Fruit fly (Drosophila melanogaster) whole organism, prepupa: ENCODE results near the gene CG33639.
A peak's percentile ranks its signal among the peaks of the same experiment; 100 is the strongest.

Experiments
- Blimp-1 ChIP-seq: fragments of 200-800 bp; sonication (Bioruptor generic); optimal IDR thresholded peaks from 3 replicates; lab custom pipeline; 2017; ENCODE audit warnings: missing biosample characterization, missing genetic modification characterization, mild to moderate bottlenecking, moderate library complexity, missing genetic modification reagents
- CG10669 ChIP-seq: fragments of 200-800 bp; sonication (Bioruptor generic); optimal IDR thresholded peaks from 3 replicates; lab custom pipeline; 2018; ENCODE audit warnings: missing biosample characterization, mild to moderate bottlenecking, missing genetic modification characterization, moderate library complexity
- CG11762 ChIP-seq: fragments of 200-800 bp; sonication (Bioruptor generic); optimal IDR thresholded peaks from 3 replicates; lab custom pipeline; 2016; ENCODE audit warnings: missing biosample characterization, missing genetic modification characterization; ENCODE audit not compliant: insufficient read depth
- CG15336 ChIP-seq: fragments of 200-800 bp; sonication (Bioruptor generic); IDR thresholded peaks from 2 replicates; pipeline ENCODE4 v1.3.6; 2022; ENCODE audit warnings: missing biosample characterization, missing genetic modification characterization
- CG1621 ChIP-seq: fragments of 200-800 bp; sonication (Bioruptor generic); optimal IDR thresholded peaks from 3 replicates; lab custom pipeline; 2018; ENCODE audit warnings: missing biosample characterization, mild to moderate bottlenecking, missing genetic modification characterization
- CG3032 ChIP-seq: fragments of 200-800 bp; optimal IDR thresholded peaks from 2 replicates; lab custom pipeline; 2019; ENCODE audit warnings: missing biosample characterization, mild to moderate bottlenecking, missing genetic modification characterization, moderate library complexity
- CG31627 ChIP-seq: fragments of 200-800 bp; sonication (Bioruptor generic); optimal IDR thresholded peaks from 3 replicates; lab custom pipeline; 2016; ENCODE audit warnings: missing biosample characterization, missing genetic modification characterization
- CG34406 ChIP-seq: fragments of 200-800 bp; sonication (Bioruptor generic); optimal IDR thresholded peaks from 3 replicates; lab custom pipeline; 2016; ENCODE audit warnings: missing biosample characterization, missing genetic modification characterization
- CG6163 ChIP-seq: fragments of 200-800 bp; sonication (Bioruptor generic); IDR thresholded peaks from 3 replicates; pipeline ENCODE4 v1.3.6; 2022; ENCODE audit warnings: missing biosample characterization, missing genetic modification characterization
- CG6792 ChIP-seq: fragments of 200-800 bp; sonication (Bioruptor generic); optimal IDR thresholded peaks from 3 replicates; lab custom pipeline; 2016; ENCODE audit warnings: missing biosample characterization, missing genetic modification characterization
- CG6808 ChIP-seq: fragments of 200-800 bp; sonication (Bioruptor generic); optimal IDR thresholded peaks from 3 replicates; lab custom pipeline; 2017; ENCODE audit warnings: missing biosample characterization, missing genetic modification characterization, mild to moderate bottlenecking, moderate library complexity, missing genetic modification reagents
- CG6854 ChIP-seq: fragments of 200-800 bp; sonication (Bioruptor generic); optimal IDR thresholded peaks from 2 replicates; lab custom pipeline; 2017; ENCODE audit warnings: missing biosample characterization, mild to moderate bottlenecking, missing genetic modification characterization
- CG8319 ChIP-seq: fragments of 200-800 bp; sonication (Bioruptor generic); optimal IDR thresholded peaks from 3 replicates; lab custom pipeline; 2016; ENCODE audit warnings: missing biosample characterization, missing genetic modification characterization
- CG9139 ChIP-seq: fragments of 200-800 bp; sonication (Bioruptor generic); optimal IDR thresholded peaks from 3 replicates; lab custom pipeline; 2017; ENCODE audit warnings: missing biosample characterization, mild to moderate bottlenecking, missing genetic modification characterization
- Eip78C ChIP-seq: fragments of 200-800 bp; sonication (Bioruptor generic); peaks from one replicate; lab custom pipeline; 2016; ENCODE audit warnings: missing biosample characterization, missing genetic modification characterization
- Ets21C ChIP-seq: fragments of 200-800 bp; sonication (Bioruptor generic); optimal IDR thresholded peaks from 3 replicates; lab custom pipeline; 2016; ENCODE audit warnings: missing biosample characterization, missing genetic modification characterization
- Gug ChIP-seq: fragments of 200-800 bp; sonication (Bioruptor generic); IDR thresholded peaks from 2 replicates; pipeline ENCODE4 v1.3.6; 2022; ENCODE audit warnings: missing biosample characterization, missing genetic modification characterization
- OdsH ChIP-seq: fragments of 200-800 bp; sonication (Bioruptor generic); optimal IDR thresholded peaks from 3 replicates; lab custom pipeline; 2016; ENCODE audit warnings: missing biosample characterization, missing genetic modification characterization
- Sox102F ChIP-seq: fragments of 200-800 bp; sonication (Bioruptor generic); optimal IDR thresholded peaks from 2 replicates; lab custom pipeline; 2016; ENCODE audit warnings: missing biosample characterization, mild to moderate bottlenecking, missing genetic modification characterization
- Sox14 ChIP-seq: fragments of 200-800 bp; sonication (Bioruptor generic); optimal IDR thresholded peaks from 3 replicates; lab custom pipeline; 2016; ENCODE audit warnings: missing biosample characterization, missing genetic modification characterization
- achi ChIP-seq: fragments of 200-800 bp; sonication (Bioruptor generic); optimal IDR thresholded peaks from 3 replicates; lab custom pipeline; 2016; ENCODE audit warnings: missing biosample characterization, missing genetic modification characterization
- acj6 ChIP-seq: fragments of 200-800 bp; sonication (Bioruptor generic); optimal IDR thresholded peaks from 3 replicates; lab custom pipeline; 2016; ENCODE audit warnings: missing biosample characterization, missing genetic modification characterization
- cyc ChIP-seq: fragments of 200-800 bp; sonication (Bioruptor generic); optimal IDR thresholded peaks from 3 replicates; lab custom pipeline; 2016; ENCODE audit warnings: missing biosample characterization, missing genetic modification characterization
- dac ChIP-seq: fragments of 200-800 bp; sonication (Bioruptor generic); optimal IDR thresholded peaks from 2 replicates; lab custom pipeline; 2017; ENCODE audit warnings: missing biosample characterization, mild to moderate bottlenecking, missing genetic modification characterization
- eg ChIP-seq: fragments of 200-800 bp; sonication (Bioruptor generic); IDR thresholded peaks from 3 replicates; pipeline ENCODE4 v1.3.6; 2022; ENCODE audit warnings: missing biosample characterization, missing genetic modification characterization
- fd59A ChIP-seq: fragments of 200-800 bp; sonication (Bioruptor generic); optimal IDR thresholded peaks from 2 replicates; lab custom pipeline; 2017; ENCODE audit warnings: missing biosample characterization, mild to moderate bottlenecking, missing genetic modification characterization, missing genetic modification reagents
- fd85E ChIP-seq: fragments of 200-800 bp; sonication (Bioruptor generic); optimal IDR thresholded peaks from 3 replicates; lab custom pipeline; 2016; ENCODE audit warnings: missing biosample characterization, missing genetic modification characterization
- fkh ChIP-seq: fragments of 200-800 bp; sonication (Bioruptor generic); optimal IDR thresholded peaks from 3 replicates; lab custom pipeline; 2017; ENCODE audit warnings: missing biosample characterization, mild to moderate bottlenecking, missing genetic modification characterization, moderate library complexity
- lz ChIP-seq: fragments of 200-800 bp; sonication (Bioruptor generic); optimal IDR thresholded peaks from 3 replicates; lab custom pipeline; 2016; ENCODE audit warnings: missing biosample characterization, missing genetic modification characterization
- net ChIP-seq: fragments of 200-800 bp; sonication (Bioruptor generic); optimal IDR thresholded peaks from 3 replicates; lab custom pipeline; 2016; ENCODE audit warnings: missing biosample characterization, missing genetic modification characterization
- ss ChIP-seq, 2 experiments: fragments of 200-800 bp; sonication (Bioruptor generic); optimal IDR thresholded peaks; 2 replicates in 1 of 2; 3 replicates in 1 of 2; lab custom pipeline; 2017 to 2018; ENCODE audit warnings: mild to moderate bottlenecking in 2 of 2, missing biosample characterization in 2 of 2, missing genetic modification characterization in 2 of 2, moderate library complexity in 1 of 2
- svp ChIP-seq: fragments of 200-800 bp; sonication (Bioruptor generic); peaks from one replicate; lab custom pipeline; 2016; ENCODE audit warnings: missing biosample characterization, missing genetic modification characterization
- topi ChIP-seq: fragments of 200-800 bp; sonication (Bioruptor generic); optimal IDR thresholded peaks from 3 replicates; lab custom pipeline; 2016; ENCODE audit warnings: missing biosample characterization, missing genetic modification characterization

The CG33639 gene

DNA sequence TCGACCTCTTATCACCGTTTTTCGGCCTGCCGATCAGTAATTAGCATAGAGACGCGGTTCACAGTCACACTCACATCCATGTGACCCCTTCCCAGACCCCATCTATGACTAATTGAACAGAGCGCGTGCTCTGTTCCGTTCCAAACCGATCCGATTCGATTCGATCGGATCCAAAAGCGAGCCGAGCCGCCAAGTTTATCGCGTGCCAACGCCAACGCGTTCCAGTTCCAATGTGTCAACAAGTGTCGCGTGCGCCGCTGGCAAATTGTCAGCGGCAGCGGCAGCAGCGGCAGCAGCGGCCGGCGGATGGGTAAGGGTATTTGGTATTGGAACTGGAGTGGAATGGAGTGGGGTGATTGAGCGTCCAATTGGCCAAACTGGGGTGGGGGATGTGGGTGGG, 22.4 kb upstream of the CG33639 start:
- peak in 1 of 2 experiments; percentile 17 for TF ChIP-seq ss (GFP tag; optimal IDR thresholded peaks at IDR 0.05; lab: Kevin White, UChicago)
- TF ChIP-seq CG10669 (GFP tag; lab: Kevin White, UChicago) = no peak
- peak; percentile 64 for TF ChIP-seq svp

DNA sequence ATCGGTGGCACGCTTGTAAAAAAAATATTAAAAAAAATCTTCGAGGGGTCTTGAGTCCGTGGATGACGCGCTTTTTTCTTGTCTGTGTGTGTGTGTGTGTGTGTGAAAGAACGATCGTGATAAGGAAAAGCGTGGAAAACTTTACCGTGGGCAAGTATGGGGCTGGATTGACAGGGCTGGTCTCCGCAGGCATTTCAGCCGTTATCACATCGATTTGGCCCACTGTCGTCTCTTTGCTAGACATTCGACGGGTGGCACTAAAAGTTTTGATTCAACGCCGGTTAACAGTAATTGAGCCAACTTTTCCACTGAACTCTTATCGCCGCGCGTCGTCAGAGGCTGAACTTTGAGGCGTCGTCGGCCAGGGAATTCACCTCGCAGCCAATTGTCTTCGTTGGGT, 21.0 kb upstream of the CG33639 start:
- TF ChIP-seq CG9139 (GFP tag; lab: Kevin White, UChicago) (no peak), lz (GFP tag; lab: Kevin White, UChicago) (no peak), CG8319 (no peak), CG34406 (GFP tag; lab: Kevin White, UChicago) (no peak), CG6854 (no peak), CG3032 (tag; lab: Kevin White, UChicago) (no peak), Ets21C (GFP tag; lab: Kevin White, UChicago) (no peak), acj6 (GFP tag; lab: Kevin White, UChicago) (no peak), Gug (GFP tag; lab: Robert Waterston, UW) (no peak), net (GFP tag; lab: Kevin White, UChicago) (no peak), fd59A (GFP tag; lab: Kevin White, UChicago) (no peak), Sox14 (GFP tag; lab: Kevin White, UChicago) (no peak), fkh (no peak), Sox102F (GFP tag; lab: Kevin White, UChicago) (no peak), ss (GFP tag; optimal IDR thresholded peaks at IDR 0.05; lab: Kevin White, UChicago) (no peak), dac (GFP tag; lab: Kevin White, UChicago) (no peak)

DNA sequence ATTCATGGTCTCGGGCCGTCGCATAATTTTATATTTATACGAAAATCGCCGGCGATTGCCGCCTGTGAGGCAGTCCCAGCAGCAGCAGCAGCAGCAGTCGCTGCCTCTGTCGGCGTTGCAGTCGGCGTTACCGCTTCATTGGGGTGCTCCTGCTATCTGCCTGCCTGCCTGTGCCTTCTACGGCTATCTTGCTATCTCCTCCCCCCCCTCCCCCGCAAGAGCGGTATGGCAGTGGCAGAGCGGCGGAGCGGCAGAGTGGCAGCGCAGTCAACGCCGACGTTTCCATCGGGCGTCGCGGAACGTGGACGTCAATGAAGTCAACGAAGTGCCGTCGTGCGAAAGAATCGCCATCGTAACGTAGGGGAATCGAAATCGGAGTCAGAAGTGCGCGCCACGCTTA, 19.3 kb upstream of the CG33639 start:
- TF ChIP-seq Blimp-1 (GFP tag; lab: Kevin White, UChicago) = no peak
- TF ChIP-seq Ets21C (GFP tag; lab: Kevin White, UChicago) = no peak
- TF ChIP-seq CG34406 (GFP tag; lab: Kevin White, UChicago) = no peak
- no peak for TF ChIP-seq CG9139 (GFP tag; lab: Kevin White, UChicago)
- TF ChIP-seq CG31627 (GFP tag; lab: Kevin White, UChicago) = no peak
- TF ChIP-seq CG6792 = no peak
- TF ChIP-seq cyc = no peak
- no peak for TF ChIP-seq dac (GFP tag; lab: Kevin White, UChicago)
- no peak for TF ChIP-seq achi
- no peak for TF ChIP-seq eg (GFP tag; lab: Robert Waterston, UW)
- TF ChIP-seq fd85E = no peak
- no peak for TF ChIP-seq CG15336 (GFP tag; lab: Robert Waterston, UW)

DNA sequence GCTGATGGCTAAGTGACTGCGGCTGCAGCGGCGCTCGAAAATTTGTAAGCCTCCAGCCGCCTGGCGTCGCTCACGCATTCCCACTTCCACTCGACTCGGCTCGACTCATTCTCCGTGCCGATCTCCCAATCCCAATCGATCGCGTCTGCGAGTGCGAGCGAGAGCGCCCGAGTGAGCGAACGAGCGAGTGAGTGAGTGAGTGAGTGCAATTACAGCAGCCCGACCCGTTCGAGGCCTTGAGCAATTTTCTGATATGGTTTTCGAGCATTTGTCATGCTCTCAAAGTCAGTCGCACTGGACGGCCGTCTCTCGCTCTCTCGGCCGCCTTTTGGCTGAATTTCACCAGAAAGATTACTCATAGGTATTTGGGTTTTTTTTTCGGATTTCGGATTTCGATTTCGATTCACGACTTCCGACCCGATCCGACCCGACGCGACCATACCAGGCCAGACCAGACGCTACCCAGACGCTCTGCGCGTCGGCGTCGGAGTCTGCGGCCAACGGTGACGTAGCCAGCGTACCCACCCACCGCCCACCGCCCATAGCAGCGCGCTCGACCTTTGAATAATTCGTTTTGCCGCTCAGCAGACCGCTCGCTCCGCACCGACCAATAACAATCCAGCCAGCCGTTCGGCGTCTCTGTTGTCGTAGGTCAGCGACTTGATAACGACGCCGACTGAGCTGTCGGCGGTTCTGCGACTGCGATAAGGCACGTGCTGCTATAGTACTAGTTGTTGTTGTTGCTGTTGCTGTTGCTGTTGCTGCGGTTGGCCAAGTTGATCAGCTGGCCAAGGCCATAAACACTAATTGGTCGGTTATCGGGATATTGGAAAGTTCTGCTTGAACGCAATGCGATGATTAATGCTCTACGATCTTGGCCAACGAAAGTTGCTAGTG, 17.7 kb upstream of the CG33639 start:
- TF ChIP-seq CG11762 (GFP tag; lab: Kevin White, UChicago) (no peak), svp (peak; percentile 70), CG6808 (GFP tag; lab: Kevin White, UChicago) (no peak), fd59A (GFP tag; lab: Kevin White, UChicago) (no peak), topi (no peak), net (GFP tag; lab: Kevin White, UChicago) (no peak), Eip78C (peak; percentile 48), CG31627 (GFP tag; lab: Kevin White, UChicago) (no peak), OdsH (GFP tag; lab: Kevin White, UChicago) (no peak), Sox102F (GFP tag; lab: Kevin White, UChicago) (no peak), CG6163 (GFP tag; lab: Robert Waterston, UW) (no peak), CG15336 (GFP tag; lab: Robert Waterston, UW) (no peak), CG1621 (tag; lab: Kevin White, UChicago) (no peak), CG9139 (GFP tag; lab: Kevin White, UChicago) (no peak)
